Worm (Caenorhabditis elegans) whole organism, L3 larva: ENCODE measurements around the gene sec-23.

ENCODE experiments used
- R02D3.7 ChIP-seq: fragments of 150-350 bp; optimal IDR thresholded peaks from 2 replicates; lab custom pipeline; 2014; ENCODE audit warnings: missing biosample characterization, missing genetic modification characterization
- ZK546.5 ChIP-seq: sonication (generic microtip); optimal IDR thresholded peaks from 2 replicates; lab custom pipeline; 2017; ENCODE audit warnings: missing biosample characterization, missing genetic modification characterization
- ama-1 ChIP-seq: fragments of 150-350 bp; optimal IDR thresholded peaks from 2 replicates; lab custom pipeline; 2018
- ceh-16 ChIP-seq: sonication (generic microtip); optimal IDR thresholded peaks from 2 replicates; lab custom pipeline; 2017; ENCODE audit warnings: missing biosample characterization, missing genetic modification characterization
- ceh-28 ChIP-seq: fragments of 150-350 bp; optimal IDR thresholded peaks from 2 replicates; lab custom pipeline; 2014; ENCODE audit warnings: missing biosample characterization, missing genetic modification reagents, missing genetic modification characterization
- ceh-82 ChIP-seq: fragments of 150-350 bp; optimal IDR thresholded peaks from 2 replicates; lab custom pipeline; 2014; ENCODE audit warnings: missing biosample characterization, missing genetic modification characterization
- daf-12 ChIP-seq: fragments of 150-350 bp; optimal IDR thresholded peaks from 2 replicates; lab custom pipeline; 2014; ENCODE audit warnings: missing biosample characterization, missing genetic modification reagents, missing genetic modification characterization
- egl-27 ChIP-seq: sonication (generic microtip); optimal IDR thresholded peaks from 4 replicates; lab custom pipeline; 2017; ENCODE audit warnings: missing biosample characterization, missing genetic modification reagents, missing genetic modification characterization
- elt-1 ChIP-seq: fragments of 150-350 bp; optimal IDR thresholded peaks from 2 replicates; lab custom pipeline; 2014; ENCODE audit warnings: missing biosample characterization, missing genetic modification characterization
- elt-2 ChIP-seq: sonication (generic microtip); optimal IDR thresholded peaks from 2 replicates; lab custom pipeline; 2016; ENCODE audit warnings: missing genetic modification reagents, mild to moderate bottlenecking, missing genetic modification characterization, missing compliant biosample characterization
- elt-3 ChIP-seq, 3 experiments: fragments of 150-350 bp in 1 of 3; sonication (generic microtip) in 2 of 3; optimal IDR thresholded peaks; 2 replicates in 2 of 3; 4 replicates in 1 of 3; lab custom pipeline; 2014 to 2017; ENCODE audit warnings: missing biosample characterization in 3 of 3, missing genetic modification characterization in 3 of 3
- fkh-10 ChIP-seq: sonication (generic microtip); optimal IDR thresholded peaks from 2 replicates; lab custom pipeline; 2017; ENCODE audit warnings: missing biosample characterization, missing genetic modification reagents, missing genetic modification characterization
- fkh-2 ChIP-seq: fragments of 150-350 bp; optimal IDR thresholded peaks from 2 replicates; lab custom pipeline; 2014; ENCODE audit warnings: missing biosample characterization, missing genetic modification reagents, missing genetic modification characterization
- fos-1 ChIP-seq: fragments of 150-350 bp; optimal IDR thresholded peaks from 2 replicates; lab custom pipeline; 2014; ENCODE audit warnings: missing biosample characterization, missing genetic modification characterization
- hmg-11 ChIP-seq: sonication (generic microtip); optimal IDR thresholded peaks from 2 replicates; lab custom pipeline; 2016; ENCODE audit warnings: missing genetic modification characterization, missing compliant biosample characterization
- jun-1 ChIP-seq: fragments of 150-350 bp; optimal IDR thresholded peaks from 2 replicates; lab custom pipeline; 2014; ENCODE audit warnings: missing biosample characterization, missing genetic modification reagents, missing genetic modification characterization
- lin-15B ChIP-seq: fragments of 150-350 bp; optimal IDR thresholded peaks from 2 replicates; lab custom pipeline; 2014; ENCODE audit warnings: missing biosample characterization, missing genetic modification characterization
- lin-39 ChIP-seq: fragments of 150-350 bp; optimal IDR thresholded peaks from 2 replicates; lab custom pipeline; 2018; ENCODE audit warnings: missing biosample characterization, missing genetic modification reagents, missing genetic modification characterization
- lsy-12 ChIP-seq: sonication (generic microtip); optimal IDR thresholded peaks from 2 replicates; lab custom pipeline; 2016; ENCODE audit warnings: mild to moderate bottlenecking, missing genetic modification characterization, missing compliant biosample characterization
- mdl-1 ChIP-seq: fragments of 150-350 bp; optimal IDR thresholded peaks from 2 replicates; lab custom pipeline; 2014; ENCODE audit warnings: missing biosample characterization, missing genetic modification characterization
- mml-1 ChIP-seq: fragments of 150-350 bp; sonication (generic microtip); optimal IDR thresholded peaks from 3 replicates; lab custom pipeline; 2014; ENCODE audit warnings: missing biosample characterization, missing genetic modification characterization
- nfya-1 ChIP-seq: sonication (generic microtip); optimal IDR thresholded peaks from 2 replicates; lab custom pipeline; 2017; ENCODE audit warnings: missing genetic modification characterization, mild to moderate bottlenecking, missing compliant biosample characterization, antibody characterized with exemption, moderate library complexity; ENCODE audit not compliant: insufficient read depth
- nhr-11 ChIP-seq: fragments of 150-350 bp; optimal IDR thresholded peaks from 2 replicates; lab custom pipeline; 2014; ENCODE audit warnings: missing biosample characterization, missing genetic modification characterization
- nhr-12 ChIP-seq: fragments of 150-350 bp; optimal IDR thresholded peaks from 2 replicates; lab custom pipeline; 2014; ENCODE audit warnings: missing biosample characterization, missing genetic modification characterization
- nhr-23 ChIP-seq: fragments of 150-350 bp; optimal IDR thresholded peaks from 2 replicates; lab custom pipeline; 2014; ENCODE audit warnings: missing biosample characterization, missing genetic modification reagents, missing genetic modification characterization
- nhr-28 ChIP-seq: fragments of 150-350 bp; optimal IDR thresholded peaks from 2 replicates; lab custom pipeline; 2014; ENCODE audit warnings: missing biosample characterization, missing genetic modification characterization
- nhr-43 ChIP-seq: sonication (generic microtip); optimal IDR thresholded peaks from 2 replicates; lab custom pipeline; 2016; ENCODE audit warnings: mild to moderate bottlenecking, missing genetic modification characterization, missing compliant biosample characterization; ENCODE audit not compliant: poor library complexity, severe bottlenecking
- nhr-67 ChIP-seq: fragments of 150-350 bp; optimal IDR thresholded peaks from 2 replicates; lab custom pipeline; 2014; ENCODE audit warnings: missing biosample characterization, missing genetic modification characterization
- nhr-76 ChIP-seq: fragments of 150-350 bp; sonication (generic microtip); optimal IDR thresholded peaks from 5 replicates; lab custom pipeline; 2014; ENCODE audit warnings: missing biosample characterization, missing genetic modification characterization
- nhr-77 ChIP-seq: fragments of 150-350 bp; optimal IDR thresholded peaks from 2 replicates; lab custom pipeline; 2014; ENCODE audit warnings: missing biosample characterization, missing genetic modification characterization
- pha-4 ChIP-seq: fragments of 150-350 bp; optimal IDR thresholded peaks from 2 replicates; lab custom pipeline; 2014; ENCODE audit warnings: missing biosample characterization, missing genetic modification reagents, missing genetic modification characterization
- pqm-1 ChIP-seq: fragments of 150-350 bp; optimal IDR thresholded peaks from 2 replicates; lab custom pipeline; 2017; ENCODE audit warnings: missing biosample characterization, missing genetic modification characterization, inconsistent platforms
- skn-1 ChIP-seq: fragments of 150-350 bp; optimal IDR thresholded peaks from 2 replicates; lab custom pipeline; 2014; ENCODE audit warnings: missing biosample characterization, missing genetic modification characterization
- snpc-4 ChIP-seq: fragments of 150-350 bp; optimal IDR thresholded peaks from 2 replicates; lab custom pipeline; 2014; ENCODE audit warnings: missing biosample characterization, missing genetic modification characterization
- tbx-2 ChIP-seq: sonication (generic microtip); optimal IDR thresholded peaks from 2 replicates; lab custom pipeline; 2016; ENCODE audit warnings: mild to moderate bottlenecking, missing genetic modification characterization, missing compliant biosample characterization
- unc-62 ChIP-seq: fragments of 150-350 bp; sonication (generic microtip); optimal IDR thresholded peaks from 4 replicates; lab custom pipeline; 2014; ENCODE audit warnings: missing biosample characterization, missing genetic modification reagents, missing genetic modification characterization
- zag-1 ChIP-seq: fragments of 150-350 bp; optimal IDR thresholded peaks from 2 replicates; lab custom pipeline; 2014; ENCODE audit warnings: missing biosample characterization, missing genetic modification characterization
- ztf-4 ChIP-seq: fragments of 150-350 bp; optimal IDR thresholded peaks from 2 replicates; lab custom pipeline; 2014; ENCODE audit warnings: missing biosample characterization, missing genetic modification characterization

Gene sec-23

ce11 chrV:20124393-20124792 is 33.3 kb downstream of the sec-23 start:
- TF ChIP-seq fkh-2 (tag; lab: Kevin White, UChicago): no peak
- no peak for TF ChIP-seq elt-2 (tag; lab: Kevin White, UChicago)
- no peak for TF ChIP-seq fkh-10 (GFP tag; lab: Kevin White, UChicago)
- no peak for TF ChIP-seq ama-1 (lab: Kevin White, UChicago)
- TF ChIP-seq nfya-1 (tag; lab: Kevin White, UChicago): no peak
- TF ChIP-seq nhr-43: no peak
- no peak for TF ChIP-seq pqm-1 (tag; lab: Kevin White, UChicago)
- TF ChIP-seq egl-27 (tag; lab: Kevin White, UChicago): no peak
- TF ChIP-seq daf-12 (tag; lab: Kevin White, UChicago): no peak
- no peak for TF ChIP-seq lsy-12

- TF ChIP-seq fos-1 (tag; lab: Kevin White, UChicago) (no peak), nhr-12 (tag; lab: Kevin White, UChicago) (no peak), zag-1 (tag; lab: Kevin White, UChicago) (no peak), hmg-11 (no peak), lsy-12 (no peak), nhr-23 (tag; lab: Kevin White, UChicago) (no peak), elt-3 (tag; optimal IDR thresholded peaks at IDR 0.05; lab: Kevin White, UChicago) (no peak), ceh-82 (tag; lab: Kevin White, UChicago) (no peak), lin-39 (tag; lab: Kevin White, UChicago) (no peak), R02D3.7 (tag; lab: Kevin White, UChicago) (no peak), pha-4 (tag; lab: Kevin White, UChicago) (no peak), elt-1 (tag; lab: Kevin White, UChicago) (no peak), fkh-2 (tag; lab: Kevin White, UChicago) (no peak), ZK546.5 (tag; lab: Kevin White, UChicago) (no peak)
These were observed 34.1 kb downstream of the sec-23 start for ce11 chrV:20125137-20125536.

ce11 chrV:20126637-20127036 is 35.6 kb downstream of the sec-23 start:
- TF ChIP-seq mdl-1 (tag; lab: Kevin White, UChicago): no peak
- no peak for TF ChIP-seq ama-1 (lab: Kevin White, UChicago)
- TF ChIP-seq skn-1 (tag; lab: Kevin White, UChicago): no peak
- no peak for TF ChIP-seq nhr-11 (tag; lab: Kevin White, UChicago)
- no peak for TF ChIP-seq tbx-2
- no peak for TF ChIP-seq elt-1 (tag; lab: Kevin White, UChicago)
- TF ChIP-seq egl-27 (tag; lab: Kevin White, UChicago): no peak
- no peak for TF ChIP-seq ZK546.5 (tag; lab: Kevin White, UChicago)
- TF ChIP-seq unc-62 (GFP tag; lab: Kevin White, UChicago): no peak
- no peak for TF ChIP-seq pqm-1 (tag; lab: Kevin White, UChicago)
- TF ChIP-seq nhr-67 (tag; lab: Kevin White, UChicago): no peak
- TF ChIP-seq nhr-77: no peak
- TF ChIP-seq pha-4 (tag; lab: Kevin White, UChicago): no peak
- no peak for TF ChIP-seq jun-1 (tag; lab: Kevin White, UChicago)
- TF ChIP-seq ceh-82 (tag; lab: Kevin White, UChicago): no peak
- TF ChIP-seq, all 47 proteins: peak for 0

ce11 chrV:20127543-20127942 is 36.5 kb downstream of the sec-23 start:
- TF ChIP-seq elt-3 (tag; optimal IDR thresholded peaks at IDR 0.05; lab: Kevin White, UChicago) (no peak), lin-15B (tag; lab: Kevin White, UChicago) (no peak), lsy-12 (no peak)

DNA sequence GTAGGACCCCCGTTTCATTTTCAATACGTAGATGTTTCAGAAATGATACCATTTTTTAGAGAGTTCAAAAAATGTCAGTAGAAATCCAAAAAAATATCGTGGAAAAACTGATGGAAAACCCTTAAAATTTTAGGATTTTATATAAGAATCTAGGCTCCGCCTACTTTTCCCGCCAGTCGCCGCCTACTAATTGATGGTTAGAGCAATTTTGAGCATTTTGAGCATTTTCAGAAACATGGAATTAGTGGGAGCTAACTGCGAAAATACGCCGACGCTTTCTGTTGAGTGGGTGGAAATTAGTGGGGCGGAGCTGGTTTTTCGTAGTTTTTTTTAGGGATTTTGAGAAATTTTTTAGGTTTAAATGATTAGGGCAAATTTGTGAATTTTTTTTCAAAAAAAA is 42.1 kb downstream of the sec-23 start, which contains the start of gene ssu-1:
TSS of gene ssu-1 (minus strand) at position 101 of the 400 bp plus-strand sequence.
- TF ChIP-seq ceh-28 (no peak), zag-1 (tag; lab: Kevin White, UChicago) (no peak), ztf-4 (tag; lab: Kevin White, UChicago) (no peak), mml-1 (tag; lab: Kevin White, UChicago) (no peak), nhr-43 (no peak), ceh-16 (no peak), lsy-12 (no peak), skn-1 (tag; lab: Kevin White, UChicago) (no peak), snpc-4 (tag; lab: Kevin White, UChicago) (no peak), nhr-28 (no peak), nhr-76 (no peak)
- TF ChIP-seq, all 47 proteins: peak for 0
